In genomic region chr3R:6229055-6229841, dm6 we compare ENCODE assay signal across 2 fruit fly cellular contexts.
TF ChIP-seq lines count a peak whose summit lies in the region.

No protein-coding gene starts in this region.

TF ChIP-seq in whole organism, embryonic, 481 proteins besides CTCF, POLR2A, EP300 and RAD21 (continued from another document):
- TF ChIP-seq CG6254 (GFP tag; optimal IDR thresholded peaks at IDR 0.05; lab: Kevin White, UChicago): peak; percentile 14
- TF ChIP-seq CG18262 (tag; optimal IDR thresholded peaks at IDR 0.05; lab: Kevin White, UChicago): peak; percentile 42
- TF ChIP-seq hth (optimal IDR thresholded peaks at IDR 0.05; lab: Kevin White, UChicago): no peak
- TF ChIP-seq phol (tag; optimal IDR thresholded peaks at IDR 0.05; lab: Kevin White, UChicago): peak; percentile 58
- TF ChIP-seq mirr (GFP tag; optimal IDR thresholded peaks at IDR 0.05; lab: Kevin White, UChicago): no peak
- no peak for TF ChIP-seq Ada2b (GFP tag; IDR thresholded peaks at IDR 0.05; lab: Robert Waterston, UW)
- peak; percentile 42 for TF ChIP-seq CG30403 (GFP tag; optimal IDR thresholded peaks at IDR 0.05; lab: Kevin White, UChicago)
- TF ChIP-seq klu (GFP tag; IDR thresholded peaks at IDR 0.05; lab: Robert Waterston, UW): no peak
- TF ChIP-seq lov (optimal IDR thresholded peaks at IDR 0.05; lab: Kevin White, UChicago): no peak
- TF ChIP-seq lov (GFP tag; IDR thresholded peaks at IDR 0.05; lab: Robert Waterston, UW): no peak
- peak; percentile 38 for TF ChIP-seq Oli (tag; optimal IDR thresholded peaks at IDR 0.05; lab: Kevin White, UChicago)
- peak; percentile 25 for TF ChIP-seq Ssrp (tag; optimal IDR thresholded peaks at IDR 0.05; lab: Kevin White, UChicago)
- peak; percentile 65 for TF ChIP-seq D19A (tag; optimal IDR thresholded peaks at IDR 0.05; lab: Kevin White, UChicago)
- TF ChIP-seq CG1603 (tag; optimal IDR thresholded peaks at IDR 0.05; lab: Kevin White, UChicago): peak; percentile 17
- TF ChIP-seq trem (tag; optimal IDR thresholded peaks at IDR 0.05; lab: Kevin White, UChicago): peak; percentile 7
- no peak for TF ChIP-seq gsb-n (tag; optimal IDR thresholded peaks at IDR 0.05; lab: Kevin White, UChicago)
- peak; percentile 24 for TF ChIP-seq CG6654 (GFP tag; optimal IDR thresholded peaks at IDR 0.05; lab: Kevin White, UChicago)
- no peak for TF ChIP-seq CG11560 (tag; IDR thresholded peaks at IDR 0.05; lab: Robert Waterston, UW)
- peak; percentile 25 for TF ChIP-seq CG17359 (tag; optimal IDR thresholded peaks at IDR 0.05; lab: Kevin White, UChicago)
- peak; percentile 22 for TF ChIP-seq grn (GFP tag; optimal IDR thresholded peaks at IDR 0.05; lab: Kevin White, UChicago)
- TF ChIP-seq dmrt99B (tag; optimal IDR thresholded peaks at IDR 0.05; lab: Kevin White, UChicago): peak; percentile 45
- peak; percentile 14 for TF ChIP-seq unpg (GFP tag; optimal IDR thresholded peaks at IDR 0.05; lab: Kevin White, UChicago)
- TF ChIP-seq Bteb2 (GFP tag; optimal IDR thresholded peaks at IDR 0.05; lab: Kevin White, UChicago): no peak
- peak; percentile 62 for TF ChIP-seq CG15601 (tag; optimal IDR thresholded peaks at IDR 0.05; lab: Kevin White, UChicago)
- 0 out of 3 replicates have a peak, but pooled peaks have one; percentile 5 for TF ChIP-seq row (GFP tag; IDR thresholded peaks at IDR 0.05; lab: Robert Waterston, UW)
- TF ChIP-seq CG2712 (tag; optimal IDR thresholded peaks at IDR 0.05; lab: Kevin White, UChicago): peak; percentile 39
- peak in 1 of 2 experiments; percentile 40 for TF ChIP-seq eve (GFP tag; optimal IDR thresholded peaks at IDR 0.05; lab: Kevin White, UChicago)
- no peak for TF ChIP-seq CG31388 (GFP tag; optimal IDR thresholded peaks at IDR 0.05; lab: Kevin White, UChicago)
- TF ChIP-seq CG9437 (GFP tag; optimal IDR thresholded peaks at IDR 0.05; lab: Kevin White, UChicago): peak; percentile 23
- TF ChIP-seq CG10654 (GFP tag; optimal IDR thresholded peaks at IDR 0.05; lab: Kevin White, UChicago): no peak
- peak; percentile 31 for TF ChIP-seq fd96Cb (tag; optimal IDR thresholded peaks at IDR 0.05; lab: Kevin White, UChicago)
- TF ChIP-seq bsh (GFP tag; optimal IDR thresholded peaks at IDR 0.05; lab: Kevin White, UChicago): peak in 1 of 2 experiments; percentile 61
- TF ChIP-seq Xbp1 (GFP tag; optimal IDR thresholded peaks at IDR 0.05; lab: Kevin White, UChicago): peak; percentile 19
- TF ChIP-seq Blimp-1 (GFP tag; optimal IDR thresholded peaks at IDR 0.05; lab: Kevin White, UChicago): peak; percentile 85
- peak; percentile 57 for TF ChIP-seq nmo (GFP tag; optimal IDR thresholded peaks at IDR 0.05; lab: Kevin White, UChicago)
- TF ChIP-seq ATbp (GFP tag; optimal IDR thresholded peaks at IDR 0.05; lab: Kevin White, UChicago): peak; percentile 52
- no peak for TF ChIP-seq dm (GFP tag; optimal IDR thresholded peaks at IDR 0.05; lab: Kevin White, UChicago)
- TF ChIP-seq sens (GFP tag; lab: Kevin White, UChicago): peak; percentile 81
- TF ChIP-seq CG2875 (GFP tag; optimal IDR thresholded peaks at IDR 0.05; lab: Kevin White, UChicago): peak; percentile 40
- peak; percentile 44 for TF ChIP-seq CG7839 (tag; optimal IDR thresholded peaks at IDR 0.05; lab: Kevin White, UChicago)
- TF ChIP-seq CG13424 (tag; optimal IDR thresholded peaks at IDR 0.05; lab: Kevin White, UChicago): peak; percentile 15
- TF ChIP-seq D (optimal IDR thresholded peaks at IDR 0.05; lab: Kevin White, UChicago): no peak
- TF ChIP-seq D (GFP tag; optimal IDR thresholded peaks at IDR 0.05; lab: Kevin White, UChicago): peak; percentile 45
- peak; percentile 65 for TF ChIP-seq CG10979 (tag; optimal IDR thresholded peaks at IDR 0.05; lab: Kevin White, UChicago)
- TF ChIP-seq CG8388 (GFP tag; optimal IDR thresholded peaks at IDR 0.05; lab: Kevin White, UChicago): peak; percentile 8
- peak; percentile 8 for TF ChIP-seq CG14710 (tag; optimal IDR thresholded peaks at IDR 0.05; lab: Kevin White, UChicago)
- TF ChIP-seq CG1529 (GFP tag; optimal IDR thresholded peaks at IDR 0.05; lab: Kevin White, UChicago): peak; percentile 37
- peak; percentile 59 for TF ChIP-seq Sox102F (GFP tag; optimal IDR thresholded peaks at IDR 0.05; lab: Kevin White, UChicago)

TF ChIP-seq in whole organism, prepupa, 60 proteins besides CTCF, POLR2A, EP300 and RAD21 (continued from another document):
- TF ChIP-seq CG32006 (GFP tag; optimal IDR thresholded peaks at IDR 0.05; lab: Kevin White, UChicago): peak; percentile 86
- TF ChIP-seq eg (GFP tag; IDR thresholded peaks at IDR 0.05; lab: Robert Waterston, UW): no peak
- TF ChIP-seq Hr4 (GFP tag; optimal IDR thresholded peaks at IDR 0.05; lab: Kevin White, UChicago): peak; percentile 56
- TF ChIP-seq CG6854 (GFP tag; optimal IDR thresholded peaks at IDR 0.05; lab: Kevin White, UChicago): peak; percentile 24
- peak; percentile 0 for TF ChIP-seq topi (GFP tag; optimal IDR thresholded peaks at IDR 0.05; lab: Kevin White, UChicago)
- peak; percentile 46 for TF ChIP-seq CG6792 (GFP tag; optimal IDR thresholded peaks at IDR 0.05; lab: Kevin White, UChicago)
- peak; percentile 41 for TF ChIP-seq CG3919 (GFP tag; optimal IDR thresholded peaks at IDR 0.05; lab: Kevin White, UChicago)
- peak; percentile 13 for TF ChIP-seq pdm3 (GFP tag; optimal IDR thresholded peaks at IDR 0.05; lab: Kevin White, UChicago)
- TF ChIP-seq Blimp-1 (GFP tag; optimal IDR thresholded peaks at IDR 0.05; lab: Kevin White, UChicago): peak; percentile 72
- TF ChIP-seq Sox102F (GFP tag; optimal IDR thresholded peaks at IDR 0.05; lab: Kevin White, UChicago): peak; percentile 12
- no peak for TF ChIP-seq fd85E (GFP tag; optimal IDR thresholded peaks at IDR 0.05; lab: Kevin White, UChicago)
